Fruit fly (Drosophila melanogaster): Measurements from ENCODE around the gene Rbsn-5.

Rbsn-5 gene

DNA sequence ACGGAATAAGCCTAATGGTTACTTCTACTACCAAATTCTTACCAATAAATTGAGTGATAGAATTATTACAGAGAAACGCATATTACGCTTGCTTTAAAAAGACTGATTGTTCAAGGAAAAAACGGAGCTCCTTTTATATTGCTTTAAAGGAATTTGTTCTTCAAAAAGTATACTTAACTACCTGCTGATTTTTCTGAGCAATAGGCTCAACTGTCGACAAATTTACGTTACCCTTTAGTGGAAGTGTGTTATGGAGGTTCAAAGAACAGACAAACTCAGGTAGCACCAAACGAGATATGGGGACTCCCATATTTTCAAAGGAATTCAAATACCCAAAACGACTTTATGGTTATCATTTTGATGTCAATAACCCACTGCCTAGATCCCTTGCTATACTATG is 15.7 kb upstream of the Rbsn-5 start, which contains the start of gene CG42762:
Gene CG42762, minus strand, starts transcription at position 101 of the 400 bp plus-strand sequence.
- TF ChIP-seq Myc (optimal IDR thresholded peaks at IDR 0.05) (no peak), ttk (optimal IDR thresholded peaks at IDR 0.05) (no peak), h (optimal IDR thresholded peaks at IDR 0.05) (no peak), Sin3A (optimal IDR thresholded peaks at IDR 0.05) (no peak), insv (optimal IDR thresholded peaks at IDR 0.05) (no peak), psq (optimal IDR thresholded peaks at IDR 0.05) (no peak)

DNA sequence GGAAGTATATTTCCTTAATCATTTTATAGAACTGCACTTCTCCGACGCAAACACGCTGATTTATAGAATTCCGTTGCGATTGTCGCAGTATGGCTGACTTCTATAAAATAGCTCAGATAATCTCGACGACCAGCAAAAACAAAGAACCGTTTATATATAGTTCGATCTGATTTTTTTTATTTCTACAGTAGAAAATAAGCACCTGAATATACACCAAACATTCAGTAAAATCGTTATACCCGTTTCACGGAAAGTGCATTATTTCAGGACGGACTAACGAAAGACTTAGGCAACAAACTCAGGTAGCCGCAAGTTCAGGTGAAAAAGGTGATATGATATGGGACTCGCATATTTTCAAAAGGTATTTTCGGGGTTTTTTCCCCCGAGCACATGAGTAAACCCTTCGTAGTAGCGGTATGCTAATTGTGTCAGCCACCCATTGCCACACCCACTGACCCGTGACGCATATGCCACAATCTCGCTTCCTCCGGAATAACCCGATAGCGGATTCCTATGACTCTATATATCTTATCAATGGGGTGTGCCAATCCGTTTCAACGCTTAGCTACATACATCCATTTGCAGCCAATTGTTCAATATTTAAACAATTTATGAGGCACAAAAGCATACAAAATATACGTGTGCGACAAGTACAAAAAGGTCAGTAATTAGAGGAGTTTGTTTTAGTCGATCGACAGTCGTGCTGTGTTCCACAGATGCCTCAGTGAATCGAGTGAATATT is 14.4 kb upstream of the Rbsn-5 start, which contains the start of the genes CG42763 and CG43394:
Gene CG42763, minus strand, starts transcription at position 41 of the 742 bp plus-strand sequence.
Gene CG43394, plus strand, starts transcription at position 692 of the 742 bp plus-strand sequence.
- TF ChIP-seq h (optimal IDR thresholded peaks at IDR 0.05) (no peak), Myc (optimal IDR thresholded peaks at IDR 0.05) (no peak), Sin3A (optimal IDR thresholded peaks at IDR 0.05) (no peak), insv (optimal IDR thresholded peaks at IDR 0.05) (no peak), psq (optimal IDR thresholded peaks at IDR 0.05) (no peak), ttk (optimal IDR thresholded peaks at IDR 0.05) (no peak)

DNA sequence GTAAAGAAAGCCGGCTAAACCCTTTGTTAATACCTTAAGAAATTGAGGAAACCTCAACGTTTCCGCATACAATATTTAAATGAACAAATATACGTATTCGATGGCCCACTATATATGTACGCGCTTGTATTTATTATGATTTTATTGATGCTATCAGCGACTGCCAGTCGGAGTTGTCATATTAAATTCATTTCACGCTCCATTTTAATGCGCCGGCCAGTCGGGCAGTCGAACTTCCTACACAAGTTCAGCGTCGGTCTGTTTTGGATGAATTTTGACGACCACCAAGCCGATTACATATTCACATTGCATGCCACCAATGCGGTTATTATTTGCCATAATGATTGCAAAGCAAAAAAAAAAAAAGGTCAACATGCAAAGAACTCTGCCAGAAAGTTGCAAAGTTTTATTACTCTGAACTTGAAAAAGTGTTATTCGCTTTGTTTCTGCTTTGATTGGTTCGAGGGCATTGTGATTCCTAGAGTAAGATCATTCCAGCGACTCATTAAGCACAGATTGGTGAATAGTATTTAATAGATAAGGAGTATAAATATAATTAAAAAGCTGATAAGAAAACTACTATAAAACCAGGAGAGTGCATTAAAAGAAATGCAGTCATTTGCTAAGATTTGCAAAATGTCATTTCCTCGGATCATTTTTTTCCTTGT is 12.5 kb upstream of the Rbsn-5 start, which contains the start of gene CG31606:
Gene CG31606, plus strand, starts transcription at position 618 of the 668 bp plus-strand sequence.
- TF ChIP-seq Sin3A (optimal IDR thresholded peaks at IDR 0.05) (no peak), psq (optimal IDR thresholded peaks at IDR 0.05) (no peak), h (optimal IDR thresholded peaks at IDR 0.05) (no peak), ttk (optimal IDR thresholded peaks at IDR 0.05) (no peak), insv (optimal IDR thresholded peaks at IDR 0.05) (no peak), Myc (optimal IDR thresholded peaks at IDR 0.05) (no peak)

DNA sequence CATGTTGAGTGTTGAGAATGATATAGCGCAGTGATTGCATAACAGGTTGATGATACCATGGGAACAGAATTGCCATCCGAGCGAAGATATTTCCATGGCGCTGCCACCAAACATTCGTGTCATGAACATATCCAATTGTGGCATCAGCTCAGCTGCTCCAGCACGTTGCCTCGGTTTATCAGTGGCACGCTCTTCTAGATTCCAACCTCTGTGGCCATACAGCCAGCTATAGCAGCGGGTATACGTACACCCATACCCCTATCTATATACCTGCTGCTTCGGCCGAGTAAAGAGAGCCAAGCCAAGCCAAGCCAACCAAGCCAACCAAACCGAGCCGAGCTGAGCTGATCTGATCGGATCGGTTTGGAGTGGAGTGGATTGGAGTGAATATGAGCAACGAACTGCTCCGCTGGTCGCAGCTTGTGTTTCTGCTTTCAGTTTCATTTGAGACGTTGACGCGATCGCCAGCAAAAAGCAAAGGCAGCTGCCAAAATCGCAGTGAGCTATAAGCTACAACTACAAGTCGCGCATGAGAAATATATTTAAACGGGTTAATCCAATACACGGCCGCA is 11.0 kb upstream of the Rbsn-5 start:
- TF ChIP-seq Myc (optimal IDR thresholded peaks at IDR 0.05) (no peak), Sin3A (optimal IDR thresholded peaks at IDR 0.05) (no peak), insv (optimal IDR thresholded peaks at IDR 0.05) (no peak), ttk (optimal IDR thresholded peaks at IDR 0.05) (no peak), psq (optimal IDR thresholded peaks at IDR 0.05) (no peak)

DNA sequence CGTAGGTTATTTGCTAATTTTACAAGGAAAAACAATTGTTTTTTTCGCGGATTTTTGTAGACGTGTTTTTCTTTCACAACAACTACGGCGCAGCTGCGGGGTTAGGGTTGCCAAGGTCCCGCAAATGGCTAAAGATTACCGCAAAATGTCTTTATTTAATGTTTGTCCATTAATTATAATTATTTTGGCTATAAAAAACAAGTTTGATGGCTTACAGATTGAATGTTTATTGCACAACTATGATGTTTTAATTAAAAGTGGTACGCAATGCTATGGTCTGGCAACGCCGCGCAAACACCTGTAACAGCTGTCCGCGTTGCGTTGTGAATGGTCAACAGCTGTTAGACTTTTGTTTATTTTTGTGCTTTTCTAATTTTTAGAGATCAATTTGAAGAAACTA is 3.0 kb upstream of the Rbsn-5 start:
- TF ChIP-seq insv (optimal IDR thresholded peaks at IDR 0.05) (no peak), psq (optimal IDR thresholded peaks at IDR 0.05) (no peak), ttk (optimal IDR thresholded peaks at IDR 0.05) (no peak), Myc (optimal IDR thresholded peaks at IDR 0.05) (no peak), Sin3A (optimal IDR thresholded peaks at IDR 0.05) (no peak), h (optimal IDR thresholded peaks at IDR 0.05) (no peak)

DNA sequence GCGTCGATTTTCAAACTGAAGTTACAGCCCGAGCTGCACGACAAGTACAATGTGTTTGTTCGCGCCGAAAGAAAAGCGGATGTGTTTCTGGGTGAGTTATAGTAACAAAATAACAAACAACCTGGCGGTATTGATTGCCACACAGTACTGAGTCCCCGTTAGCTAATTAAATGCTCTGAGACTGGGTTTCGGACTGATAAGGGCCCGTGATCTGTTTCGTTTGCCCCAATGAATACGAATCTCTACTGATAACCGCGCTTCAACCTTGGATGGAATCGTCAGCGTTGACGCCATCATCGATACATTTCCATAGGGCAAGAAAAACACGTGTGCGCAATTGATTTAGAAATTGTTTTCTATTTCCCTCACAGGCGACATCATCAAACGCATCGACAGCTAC is 2.5 kb upstream of the Rbsn-5 start:
- no peak for TF ChIP-seq Myc (optimal IDR thresholded peaks at IDR 0.05)
- TF ChIP-seq h (optimal IDR thresholded peaks at IDR 0.05), result no peak
- TF ChIP-seq insv (optimal IDR thresholded peaks at IDR 0.05), result no peak
- TF ChIP-seq Sin3A (optimal IDR thresholded peaks at IDR 0.05), result no peak
- no peak for TF ChIP-seq psq (optimal IDR thresholded peaks at IDR 0.05)
- TF ChIP-seq ttk (optimal IDR thresholded peaks at IDR 0.05), result no peak

DNA sequence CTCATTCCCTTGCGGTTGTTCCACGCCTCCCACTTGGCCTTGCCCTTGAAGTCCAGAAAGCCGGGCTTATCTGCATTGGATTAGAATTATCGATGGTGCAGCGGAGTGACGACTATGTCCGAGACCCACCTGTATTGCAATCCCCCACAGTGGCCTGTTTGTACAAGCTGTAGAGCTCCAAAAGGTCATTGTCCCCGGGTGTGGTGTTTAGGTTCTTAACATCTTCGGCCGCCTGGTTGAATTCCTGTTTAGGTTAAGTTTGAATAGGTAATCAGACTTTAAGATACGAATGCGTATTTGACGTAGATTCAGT is 2.3 kb downstream of the Rbsn-5 start:
- no peak for TF ChIP-seq psq (optimal IDR thresholded peaks at IDR 0.05)
- TF ChIP-seq h (optimal IDR thresholded peaks at IDR 0.05), result no peak
- no peak for TF ChIP-seq ttk (optimal IDR thresholded peaks at IDR 0.05)
- TF ChIP-seq Myc (optimal IDR thresholded peaks at IDR 0.05), result no peak

DNA sequence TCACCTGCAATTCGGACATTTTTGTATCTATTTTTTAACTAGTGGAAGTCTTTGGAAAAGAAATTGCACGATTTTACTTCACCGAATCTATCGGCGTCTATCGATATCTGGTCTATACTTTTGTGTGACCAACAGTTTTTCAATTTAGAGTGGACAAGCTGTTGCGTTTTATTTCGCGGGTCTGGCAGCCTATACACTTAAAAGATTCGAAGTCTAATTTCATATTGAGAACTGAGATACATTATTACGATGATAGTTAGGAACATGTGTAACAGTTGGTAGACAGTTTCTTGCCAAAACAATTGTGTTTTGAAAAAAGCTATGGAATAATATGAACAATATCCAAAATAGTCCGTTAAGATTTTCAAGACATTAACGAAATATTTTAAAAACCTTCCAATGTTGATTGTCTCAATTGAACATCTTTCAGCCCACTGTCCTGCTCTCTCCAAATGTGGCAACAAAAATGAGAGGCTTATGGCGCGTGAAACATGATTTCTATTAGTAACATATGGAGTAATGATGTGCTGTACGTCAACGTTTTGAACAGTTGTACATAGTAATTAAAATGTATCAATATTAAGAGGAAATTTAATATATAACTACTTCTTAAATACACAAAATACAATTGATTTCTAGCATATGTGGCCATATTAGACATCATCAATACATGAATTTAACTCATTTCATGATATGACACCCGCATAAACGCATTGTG is 2.8 kb downstream of the Rbsn-5 start, which contains the start of gene Acbp1:
Gene Acbp1, minus strand, starts transcription at position 146 of the 718 bp plus-strand sequence.
- TF ChIP-seq h (optimal IDR thresholded peaks at IDR 0.05) (no peak), insv (optimal IDR thresholded peaks at IDR 0.05) (no peak)

DNA sequence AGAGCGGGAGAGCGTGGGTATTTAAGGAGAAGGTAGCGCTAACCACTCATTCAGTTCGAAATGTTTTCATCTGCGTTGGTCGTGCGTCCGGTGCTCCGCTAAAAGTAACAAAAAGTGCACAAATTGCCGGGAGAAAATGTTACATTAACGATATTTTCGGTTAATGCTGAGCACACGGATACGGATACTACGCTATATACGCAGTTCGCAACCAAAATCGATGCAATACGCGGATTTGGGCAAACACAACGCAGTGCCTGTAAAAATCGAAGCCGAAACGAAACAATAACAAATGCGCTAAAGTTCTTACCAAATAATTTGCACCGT is 3.4 kb downstream of the Rbsn-5 start, which contains the start of gene Piezo:
Gene Piezo, plus strand, starts transcription at position 49 of the 327 bp plus-strand sequence.
- TF ChIP-seq h (optimal IDR thresholded peaks at IDR 0.05), result no peak
- no peak for TF ChIP-seq Sin3A (optimal IDR thresholded peaks at IDR 0.05)
- no peak for TF ChIP-seq ttk (optimal IDR thresholded peaks at IDR 0.05)

DNA sequence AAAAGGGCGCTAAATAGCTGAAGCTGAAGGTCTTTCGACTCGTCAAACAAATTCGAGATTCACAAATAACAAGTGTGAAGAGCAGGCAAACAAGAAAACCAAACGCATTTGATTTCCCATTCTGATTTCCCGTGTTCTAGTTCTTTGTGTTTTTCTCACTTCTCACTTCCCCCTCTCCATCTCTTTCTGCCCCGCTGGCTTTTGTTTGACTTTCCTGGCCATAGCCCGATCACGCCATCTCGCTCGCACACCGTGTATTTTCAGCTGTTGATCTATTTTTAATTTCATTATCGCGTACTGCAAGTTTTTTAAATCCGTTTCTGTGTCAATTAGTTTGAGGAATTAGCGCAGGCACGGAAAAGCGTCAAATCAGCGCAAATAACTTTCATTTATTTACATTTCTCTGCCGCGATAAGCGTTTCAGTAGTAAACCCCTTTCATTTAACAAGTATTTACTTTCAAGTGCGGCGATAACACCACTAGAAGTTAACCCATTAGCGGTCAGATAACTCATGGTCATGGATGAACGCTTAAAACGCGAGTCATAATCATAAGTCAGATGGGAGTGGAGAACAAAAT is 4.0 kb downstream of the Rbsn-5 start:
- TF ChIP-seq Myc (optimal IDR thresholded peaks at IDR 0.05) (no peak), insv (optimal IDR thresholded peaks at IDR 0.05) (no peak), psq (optimal IDR thresholded peaks at IDR 0.05) (no peak), h (optimal IDR thresholded peaks at IDR 0.05) (no peak), Sin3A (optimal IDR thresholded peaks at IDR 0.05) (no peak), ttk (optimal IDR thresholded peaks at IDR 0.05) (no peak)

DNA sequence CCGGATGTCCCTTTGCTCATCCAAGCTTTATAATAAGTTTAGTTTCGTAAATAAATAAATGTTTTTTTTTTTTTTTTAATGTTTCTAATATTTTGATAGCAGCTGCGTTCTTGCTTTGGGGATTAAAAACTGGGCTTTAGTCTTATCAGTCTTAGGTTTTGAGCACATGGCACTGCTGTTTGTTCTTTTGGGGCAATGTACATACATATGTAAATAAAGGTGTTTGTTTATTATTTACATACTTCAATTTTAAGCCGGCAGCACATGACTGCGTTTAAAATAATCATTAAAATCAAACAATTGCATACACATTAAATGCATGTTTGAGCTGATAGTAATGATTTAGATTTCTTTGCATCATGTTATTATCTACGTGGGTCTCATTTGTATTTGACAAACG is 4.6 kb downstream of the Rbsn-5 start:
- TF ChIP-seq Sin3A (optimal IDR thresholded peaks at IDR 0.05) (no peak), insv (optimal IDR thresholded peaks at IDR 0.05) (no peak)

Measured in Kc167 (cell line).